Worm (Caenorhabditis elegans): Measurements from ENCODE around the gene fbxb-85.

The fbxb-85 gene

ce11 chrIII:10819257-10819656 lies 29.5 kb downstream of the fbxb-85 start:
- TF ChIP-seq elt-2 (tag; optimal IDR thresholded peaks at IDR 0.05) (peak; percentile 34), pax-3 (tag; optimal IDR thresholded peaks at IDR 0.05) (peak; percentile 11), efl-1 (optimal IDR thresholded peaks at IDR 0.05) (no peak), efl-1 (GFP tag; optimal IDR thresholded peaks at IDR 0.05 in 1 of 2) (peak in 1 of 2 experiments; percentile 80), nhr-47 (tag; optimal IDR thresholded peaks at IDR 0.05) (no peak)

ce11 chrIII:10818364-10818763 lies 30.4 kb downstream of the fbxb-85 start:
- no peak for TF ChIP-seq C34B4.2 (tag; optimal IDR thresholded peaks at IDR 0.05)
- no peak for TF ChIP-seq ceh-90 (tag; optimal IDR thresholded peaks at IDR 0.05)
- TF ChIP-seq unc-62 (GFP tag; optimal IDR thresholded peaks at IDR 0.05), result no peak
- TF ChIP-seq dpl-1 (GFP tag; optimal IDR thresholded peaks at IDR 0.05), result peak; percentile 53 to 67 (median 57)
- TF ChIP-seq sox-4 (tag; optimal IDR thresholded peaks at IDR 0.05), result no peak
- TF ChIP-seq tlp-1 (tag; optimal IDR thresholded peaks at IDR 0.05), result no peak
- TF ChIP-seq lsy-2 (tag; optimal IDR thresholded peaks at IDR 0.05), result peak; percentile 39 to 72
- TF ChIP-seq skn-1 (tag; optimal IDR thresholded peaks at IDR 0.05), result peak; percentile 26
- no peak for TF ChIP-seq grh-1 (GFP tag; IDR thresholded peaks at IDR 0.05)
- TF ChIP-seq efl-1 (optimal IDR thresholded peaks at IDR 0.05), result peak; percentile 56 to 63
- peak; percentile 38 to 87 for TF ChIP-seq efl-1 (GFP tag; optimal IDR thresholded peaks at IDR 0.05 in 1 of 2)
- no peak for TF ChIP-seq dsc-1 (tag; optimal IDR thresholded peaks at IDR 0.05)
- no peak for TF ChIP-seq nhr-11 (tag; optimal IDR thresholded peaks at IDR 0.05)
- TF ChIP-seq mef-2 (tag; optimal IDR thresholded peaks at IDR 0.05), result no peak
- no peak for TF ChIP-seq unc-30 (tag; optimal IDR thresholded peaks at IDR 0.05)
- TF ChIP-seq elt-3 (tag; optimal IDR thresholded peaks at IDR 0.05), result peak in 1 of 6 experiments; percentile 25
- TF ChIP-seq isw-1 (GFP tag; IDR thresholded peaks at IDR 0.05), result 0 out of 2 replicates have a peak, but pooled peaks have one; percentile 2
- TF ChIP-seq unc-86 (tag; optimal IDR thresholded peaks at IDR 0.05), result peak; percentile 47
- no peak for TF ChIP-seq nhr-28 (tag; optimal IDR thresholded peaks at IDR 0.05)
- TF ChIP-seq lin-15B (tag; optimal IDR thresholded peaks at IDR 0.05), result peak; percentile 44
- peak; percentile 77 for TF ChIP-seq nhr-71 (tag; optimal IDR thresholded peaks at IDR 0.05)
- TF ChIP-seq tbx-2 (tag; optimal IDR thresholded peaks at IDR 0.05), result peak; percentile 44
- no peak for TF ChIP-seq nhr-76 (tag; optimal IDR thresholded peaks at IDR 0.05)
- TF ChIP-seq nhr-19 (GFP tag; conservative IDR thresholded peaks at IDR 0.05), result peak; percentile 25; the same call in 1 of the 2 replicates
- peak in 1 of 3 experiments; percentile 67 for TF ChIP-seq ceh-82 (tag; optimal IDR thresholded peaks at IDR 0.05)
- TF ChIP-seq fos-1 (tag; optimal IDR thresholded peaks at IDR 0.05), result peak; percentile 46
- TF ChIP-seq egl-13 (tag; optimal IDR thresholded peaks at IDR 0.05), result peak; percentile 23
- peak; percentile 93 for TF ChIP-seq blmp-1 (tag; optimal IDR thresholded peaks at IDR 0.05)
- TF ChIP-seq vab-15 (tag; optimal IDR thresholded peaks at IDR 0.05), result no peak
- peak; percentile 10 for TF ChIP-seq hpl-2 (GFP tag; optimal IDR thresholded peaks at IDR 0.05)
- TF ChIP-seq nhr-77 (tag; optimal IDR thresholded peaks at IDR 0.05), result peak; percentile 26
- TF ChIP-seq C04F5.9 (tag; optimal IDR thresholded peaks at IDR 0.05), result no peak
- TF ChIP-seq F16B12.6 (tag; optimal IDR thresholded peaks at IDR 0.05), result peak; percentile 91
- TF ChIP-seq xbp-1 (tag; optimal IDR thresholded peaks at IDR 0.05), result peak; percentile 99
- TF ChIP-seq ama-1 (optimal IDR thresholded peaks at IDR 0.05), result peak; percentile 48
- no peak for TF ChIP-seq aha-1 (tag; optimal IDR thresholded peaks at IDR 0.05)
- TF ChIP-seq nhr-85 (tag), result peak; percentile 62
- TF ChIP-seq swsn-7 (tag; optimal IDR thresholded peaks at IDR 0.05), result peak; percentile 68
- TF ChIP-seq jun-1 (tag; optimal IDR thresholded peaks at IDR 0.05), result peak; percentile 38
- peak; percentile 85 for TF ChIP-seq lin-14 (GFP tag; optimal IDR thresholded peaks at IDR 0.05)
- no peak for TF ChIP-seq ces-1 (GFP tag; optimal IDR thresholded peaks at IDR 0.05)
- TF ChIP-seq ceh-63 (GFP tag; optimal IDR thresholded peaks at IDR 0.05), result no peak
- peak; percentile 45 for TF ChIP-seq unc-130 (tag; optimal IDR thresholded peaks at IDR 0.05)
- TF ChIP-seq ets-5 (GFP tag; IDR thresholded peaks at IDR 0.05), result no peak
- no peak for TF ChIP-seq zip-4 (GFP tag; optimal IDR thresholded peaks at IDR 0.05)
- TF ChIP-seq snpc-4 (tag; optimal IDR thresholded peaks at IDR 0.05), result no peak
- peak; percentile 35 for TF ChIP-seq elt-2 (tag; optimal IDR thresholded peaks at IDR 0.05)
- 0 out of 2 replicates have a peak, but pooled peaks have one; percentile 44 for TF ChIP-seq mab-9 (GFP tag; IDR thresholded peaks at IDR 0.05)
- peak; percentile 62 for TF ChIP-seq nhr-20 (tag; optimal IDR thresholded peaks at IDR 0.05)
- TF ChIP-seq mep-1 (tag; optimal IDR thresholded peaks at IDR 0.05), result peak; percentile 72
